Worm (Caenorhabditis elegans): ENCODE data around the gene F20B6.4.

Gene F20B6.4

ce11 chrX:4163391-4163790 is 32.9 kb downstream of the F20B6.4 start, which contains the start of gene ZK470.1:
ZK470.1 (plus strand) TSS chrX:4163691.
- TF ChIP-seq dmd-4 (tag; optimal IDR thresholded peaks at IDR 0.05) (no peak), elt-3 (tag; optimal IDR thresholded peaks at IDR 0.05) (no peak), Y55F3AM.14 (GFP tag; optimal IDR thresholded peaks at IDR 0.05) (no peak), zag-1 (tag; optimal IDR thresholded peaks at IDR 0.05) (no peak), gmeb-1 (tag; optimal IDR thresholded peaks at IDR 0.05) (no peak), ztf-4 (tag; optimal IDR thresholded peaks at IDR 0.05) (no peak), lsy-2 (tag; optimal IDR thresholded peaks at IDR 0.05) (no peak), R02D3.7 (tag; optimal IDR thresholded peaks at IDR 0.05) (no peak), egl-27 (tag; optimal IDR thresholded peaks at IDR 0.05) (no peak), unc-39 (tag; optimal IDR thresholded peaks at IDR 0.05) (no peak), ztf-11 (tag; optimal IDR thresholded peaks at IDR 0.05) (no peak), ceh-16 (tag; optimal IDR thresholded peaks at IDR 0.05) (no peak), elt-1 (tag; optimal IDR thresholded peaks at IDR 0.05) (no peak), lin-11 (tag; optimal IDR thresholded peaks at IDR 0.05) (no peak), ztf-1 (GFP tag; conservative IDR thresholded peaks at IDR 0.05) (no peak), nhr-11 (tag; optimal IDR thresholded peaks at IDR 0.05) (no peak)

ce11 chrX:4161938-4162337 is 34.4 kb downstream of the F20B6.4 start:
- no peak for TF ChIP-seq elt-3 (tag; optimal IDR thresholded peaks at IDR 0.05)
- TF ChIP-seq unc-55 (GFP tag; optimal IDR thresholded peaks at IDR 0.05), result peak; percentile 10

ce11 chrX:4159929-4160328 is 36.4 kb downstream of the F20B6.4 start:
- TF ChIP-seq zag-1 (tag; optimal IDR thresholded peaks at IDR 0.05), result peak; percentile 14
- TF ChIP-seq nhr-25 (tag; optimal IDR thresholded peaks at IDR 0.05), result no peak
- TF ChIP-seq unc-55 (GFP tag; optimal IDR thresholded peaks at IDR 0.05), result peak; percentile 55

ce11 chrX:4159185-4159871 is 37.0 kb downstream of the F20B6.4 start:
- TF ChIP-seq aly-2 (tag; optimal IDR thresholded peaks at IDR 0.05) (no peak), Y55F3AM.14 (GFP tag; optimal IDR thresholded peaks at IDR 0.05) (no peak), egl-27 (tag; optimal IDR thresholded peaks at IDR 0.05) (no peak), nhr-21 (tag; optimal IDR thresholded peaks at IDR 0.05) (no peak), nhr-77 (tag; optimal IDR thresholded peaks at IDR 0.05) (no peak)

- TF ChIP-seq crh-2 (tag; optimal IDR thresholded peaks at IDR 0.05), result no peak
- TF ChIP-seq lsy-2 (tag; optimal IDR thresholded peaks at IDR 0.05), result peak in 1 of 2 experiments; percentile 44
- TF ChIP-seq blmp-1 (tag; optimal IDR thresholded peaks at IDR 0.05; ENCODE audit: insufficient read depth), result no peak
- TF ChIP-seq nhr-129 (tag; optimal IDR thresholded peaks at IDR 0.05), result peak; percentile 55
- peak; percentile 42 for TF ChIP-seq F13H6.1 (tag; optimal IDR thresholded peaks at IDR 0.05)
- TF ChIP-seq ceh-82 (tag; optimal IDR thresholded peaks at IDR 0.05), result no peak
- TF ChIP-seq elt-3 (tag; optimal IDR thresholded peaks at IDR 0.05), result no peak
- TF ChIP-seq skn-1 (tag; optimal IDR thresholded peaks at IDR 0.05), result no peak
- peak; percentile 70 for TF ChIP-seq sma-9 (GFP tag; optimal IDR thresholded peaks at IDR 0.05)
- TF ChIP-seq sma-9 (tag; optimal IDR thresholded peaks at IDR 0.05), result no peak
- peak; percentile 25 for TF ChIP-seq C34F6.9 (tag; optimal IDR thresholded peaks at IDR 0.05)
- no peak for TF ChIP-seq Y55F3AM.14 (GFP tag; optimal IDR thresholded peaks at IDR 0.05)
These were observed 38.4 kb downstream of the F20B6.4 start for ce11 chrX:4157896-4158295.

- no peak for TF ChIP-seq ama-1 (optimal IDR thresholded peaks at IDR 0.05)
- no peak for TF ChIP-seq sma-9 (GFP tag; optimal IDR thresholded peaks at IDR 0.05)
- no peak for TF ChIP-seq sma-9 (tag; optimal IDR thresholded peaks at IDR 0.05)
- no peak for TF ChIP-seq nhr-12 (tag; optimal IDR thresholded peaks at IDR 0.05)
- TF ChIP-seq F13H6.1 (tag; optimal IDR thresholded peaks at IDR 0.05), result peak; percentile 12
- TF ChIP-seq aly-2 (tag; optimal IDR thresholded peaks at IDR 0.05), result no peak
- no peak for TF ChIP-seq nhr-6 (tag; optimal IDR thresholded peaks at IDR 0.05)
- no peak for TF ChIP-seq ztf-11 (tag; optimal IDR thresholded peaks at IDR 0.05)
- no peak for TF ChIP-seq fos-1 (tag; optimal IDR thresholded peaks at IDR 0.05)
- TF ChIP-seq crh-2 (tag; optimal IDR thresholded peaks at IDR 0.05), result no peak
- TF ChIP-seq mab-5 (tag; optimal IDR thresholded peaks at IDR 0.05), result peak; percentile 51
- no peak for TF ChIP-seq nhr-10 (tag; optimal IDR thresholded peaks at IDR 0.05)
- TF ChIP-seq Y55F3AM.14 (GFP tag; optimal IDR thresholded peaks at IDR 0.05), result no peak
- peak; percentile 5 for TF ChIP-seq C34F6.9 (tag; optimal IDR thresholded peaks at IDR 0.05)
- no peak for TF ChIP-seq blmp-1 (tag; optimal IDR thresholded peaks at IDR 0.05; ENCODE audit: insufficient read depth)
- TF ChIP-seq egl-27 (tag; optimal IDR thresholded peaks at IDR 0.05), result no peak
- no peak for TF ChIP-seq unc-62 (GFP tag; optimal IDR thresholded peaks at IDR 0.05)
- peak; percentile 50 for TF ChIP-seq zag-1 (tag; optimal IDR thresholded peaks at IDR 0.05)
- TF ChIP-seq ceh-16 (tag; optimal IDR thresholded peaks at IDR 0.05), result no peak
- no peak for TF ChIP-seq ceh-82 (tag; optimal IDR thresholded peaks at IDR 0.05)
- no peak for TF ChIP-seq lin-39 (tag; optimal IDR thresholded peaks at IDR 0.05)
- no peak for TF ChIP-seq R02D3.7 (tag; optimal IDR thresholded peaks at IDR 0.05)
- TF ChIP-seq mdl-1 (tag; optimal IDR thresholded peaks at IDR 0.05), result peak in 1 of 2 experiments; percentile 12
- no peak for TF ChIP-seq sem-4 (tag; optimal IDR thresholded peaks at IDR 0.05)
- no peak for TF ChIP-seq sma-3 (GFP tag; optimal IDR thresholded peaks at IDR 0.05)
- no peak for TF ChIP-seq ztf-4 (tag; optimal IDR thresholded peaks at IDR 0.05)
- peak; percentile 21 for TF ChIP-seq nhr-129 (tag; optimal IDR thresholded peaks at IDR 0.05)
- TF ChIP-seq gmeb-1 (tag; optimal IDR thresholded peaks at IDR 0.05), result no peak
- no peak for TF ChIP-seq nhr-11 (tag; optimal IDR thresholded peaks at IDR 0.05)
These were observed 41.5 kb downstream of the F20B6.4 start for ce11 chrX:4154784-4155183.

Data from whole organism, L2 larva.